Fruit fly (Drosophila melanogaster) whole organism, prepupa: ENCODE measurements around the gene Ugt37A2.

Experiments
- CG32006 ChIP-seq: fragments of 200-800 bp; sonication (Bioruptor generic); optimal IDR thresholded peaks from 3 replicates; lab custom pipeline; 2017; ENCODE audit warnings: missing biosample characterization, mild to moderate bottlenecking, missing genetic modification characterization
- CG6854 ChIP-seq: fragments of 200-800 bp; sonication (Bioruptor generic); optimal IDR thresholded peaks from 2 replicates; lab custom pipeline; 2017; ENCODE audit warnings: missing biosample characterization, mild to moderate bottlenecking, missing genetic modification characterization
- CG9139 ChIP-seq: fragments of 200-800 bp; sonication (Bioruptor generic); optimal IDR thresholded peaks from 3 replicates; lab custom pipeline; 2017; ENCODE audit warnings: missing biosample characterization, mild to moderate bottlenecking, missing genetic modification characterization
- Ets21C ChIP-seq: fragments of 200-800 bp; sonication (Bioruptor generic); optimal IDR thresholded peaks from 3 replicates; lab custom pipeline; 2016; ENCODE audit warnings: missing biosample characterization, missing genetic modification characterization
- Hr4 ChIP-seq: fragments of 200-800 bp; sonication (Bioruptor generic); optimal IDR thresholded peaks from 3 replicates; lab custom pipeline; 2016; ENCODE audit warnings: missing biosample characterization, missing genetic modification characterization
- Lpt ChIP-seq: fragments of 200-800 bp; sonication (Bioruptor generic); optimal IDR thresholded peaks from 3 replicates; lab custom pipeline; 2016; ENCODE audit warnings: missing biosample characterization, missing genetic modification characterization
- eg ChIP-seq: fragments of 200-800 bp; sonication (Bioruptor generic); IDR thresholded peaks from 3 replicates; pipeline ENCODE4 v1.3.6; 2022; ENCODE audit warnings: missing biosample characterization, missing genetic modification characterization
- fd59A ChIP-seq: fragments of 200-800 bp; sonication (Bioruptor generic); optimal IDR thresholded peaks from 2 replicates; lab custom pipeline; 2017; ENCODE audit warnings: missing biosample characterization, mild to moderate bottlenecking, missing genetic modification characterization, missing genetic modification reagents
- spab ChIP-seq: fragments of 200-800 bp; sonication (Bioruptor generic); optimal IDR thresholded peaks from 2 replicates; lab custom pipeline; 2017; ENCODE audit warnings: missing biosample characterization, mild to moderate bottlenecking, missing genetic modification characterization, missing genetic modification reagents
- svp ChIP-seq: fragments of 200-800 bp; sonication (Bioruptor generic); peaks from one replicate; lab custom pipeline; 2016; ENCODE audit warnings: missing biosample characterization, missing genetic modification characterization

- TF ChIP-seq fd59A (GFP tag; lab: Kevin White, UChicago) (no peak), Lpt (GFP tag; lab: Kevin White, UChicago) (no peak), svp (no peak), eg (GFP tag; lab: Robert Waterston, UW) (no peak), CG9139 (GFP tag; lab: Kevin White, UChicago) (no peak), spab (no peak), CG32006 (GFP tag; lab: Kevin White, UChicago) (no peak), CG6854 (no peak), Hr4 (GFP tag; lab: Kevin White, UChicago) (no peak), Ets21C (GFP tag; lab: Kevin White, UChicago) (no peak)
Measured at dm6 chr3R:12716251-12716650, 23.2 kb upstream of the Ugt37A2 start.
